Worm (Caenorhabditis elegans) whole organism, late embryonic: ENCODE results near the gene K10H10.7.

Experiments
- C08G9.2 ChIP-seq: sonication (generic microtip); optimal IDR thresholded peaks from 2 replicates; lab custom pipeline; 2016; ENCODE audit warnings: mild to moderate bottlenecking, missing genetic modification characterization, moderate library complexity, missing compliant biosample characterization
- C38D4.7 ChIP-seq: fragments of 200-800 bp; sonication (Bioruptor generic); optimal IDR thresholded peaks from 2 replicates; lab custom pipeline; 2018; ENCODE audit warnings: mild to moderate bottlenecking, missing genetic modification characterization, moderate library complexity, missing compliant biosample characterization
- K02D7.2 ChIP-seq: sonication (generic microtip); optimal IDR thresholded peaks from 2 replicates; lab custom pipeline; 2017; ENCODE audit warnings: mild to moderate bottlenecking, missing genetic modification characterization, missing compliant biosample characterization
- K09A11.1 ChIP-seq: sonication (generic microtip); optimal IDR thresholded peaks from 2 replicates; lab custom pipeline; 2017; ENCODE audit warnings: antibody characterized with exemption, mild to moderate bottlenecking, missing genetic modification characterization, missing compliant biosample characterization; ENCODE audit not compliant: insufficient read depth
- Y22D7AL.16 ChIP-seq: sonication (generic microtip); optimal IDR thresholded peaks from 2 replicates; lab custom pipeline; 2016; ENCODE audit warnings: missing genetic modification characterization, missing compliant biosample characterization
- ceh-14 ChIP-seq: sonication (generic microtip); optimal IDR thresholded peaks from 2 replicates; lab custom pipeline; 2016; ENCODE audit warnings: missing genotype, missing genetic modification characterization, missing compliant biosample characterization
- ceh-19 ChIP-seq: fragments of 200-800 bp; sonication (Bioruptor generic); optimal IDR thresholded peaks from 2 replicates; lab custom pipeline; 2018; ENCODE audit warnings: mild to moderate bottlenecking, missing genetic modification characterization, missing compliant biosample characterization
- ceh-2 ChIP-seq: sonication (generic microtip); optimal IDR thresholded peaks from 2 replicates; lab custom pipeline; 2016; ENCODE audit warnings: missing genotype, missing genetic modification characterization, missing compliant biosample characterization
- ceh-22 ChIP-seq: sonication (generic microtip); optimal IDR thresholded peaks from 2 replicates; lab custom pipeline; 2017; ENCODE audit warnings: missing biosample characterization, missing genetic modification characterization
- ceh-48 ChIP-seq: sonication (generic microtip); optimal IDR thresholded peaks from 2 replicates; lab custom pipeline; 2016; ENCODE audit warnings: missing genetic modification characterization, inconsistent platforms, missing compliant biosample characterization
- ceh-6 ChIP-seq: fragments of 200-800 bp; sonication (Bioruptor generic); optimal IDR thresholded peaks from 2 replicates; lab custom pipeline; 2018; ENCODE audit warnings: mild to moderate bottlenecking, missing genetic modification characterization, missing compliant biosample characterization
- che-1 ChIP-seq: sonication (generic microtip); optimal IDR thresholded peaks from 2 replicates; lab custom pipeline; 2016; ENCODE audit warnings: mild to moderate bottlenecking, missing genetic modification characterization, missing compliant biosample characterization
- elt-2 ChIP-seq: sonication (generic microtip); optimal IDR thresholded peaks from 2 replicates; lab custom pipeline; 2016; ENCODE audit warnings: missing genetic modification reagents, missing genetic modification characterization, missing compliant biosample characterization
- ets-4 ChIP-seq: sonication (generic microtip); optimal IDR thresholded peaks from 2 replicates; lab custom pipeline; 2016; ENCODE audit warnings: missing genetic modification characterization, missing compliant biosample characterization
- fkh-10 ChIP-seq: fragments of 150-350 bp; optimal IDR thresholded peaks from 2 replicates; lab custom pipeline; 2014; ENCODE audit warnings: missing biosample characterization, missing genetic modification reagents, missing genetic modification characterization
- fkh-6 ChIP-seq: sonication (generic microtip); optimal IDR thresholded peaks from 2 replicates; lab custom pipeline; 2016; ENCODE audit warnings: missing genetic modification characterization, missing compliant biosample characterization
- hlh-15 ChIP-seq: sonication (generic microtip); optimal IDR thresholded peaks from 2 replicates; lab custom pipeline; 2016; ENCODE audit warnings: missing genetic modification characterization, missing compliant biosample characterization
- hlh-8 ChIP-seq: sonication (generic microtip); optimal IDR thresholded peaks from 2 replicates; lab custom pipeline; 2016; ENCODE audit warnings: missing genotype, missing genetic modification characterization, missing compliant biosample characterization
- lin-11 ChIP-seq: fragments of 200-800 bp; sonication (Bioruptor generic); optimal IDR thresholded peaks from 2 replicates; lab custom pipeline; 2018; ENCODE audit warnings: mild to moderate bottlenecking, missing genetic modification characterization, missing compliant biosample characterization
- madf-2 ChIP-seq: sonication (generic microtip); optimal IDR thresholded peaks from 2 replicates; lab custom pipeline; 2017; ENCODE audit warnings: missing genetic modification characterization, missing compliant biosample characterization
- mec-3 ChIP-seq: sonication (generic microtip); optimal IDR thresholded peaks from 2 replicates; lab custom pipeline; 2016; ENCODE audit warnings: borderline replicate concordance, missing genetic modification characterization, missing compliant biosample characterization
- nfya-1 ChIP-seq: sonication (generic microtip); optimal IDR thresholded peaks from 2 replicates; lab custom pipeline; 2017; ENCODE audit warnings: missing genetic modification characterization, mild to moderate bottlenecking, missing compliant biosample characterization, antibody characterized with exemption, moderate library complexity
- nhr-11 ChIP-seq: fragments of 150-350 bp; optimal IDR thresholded peaks from 2 replicates; lab custom pipeline; 2014; ENCODE audit warnings: missing biosample characterization, missing genetic modification characterization
- nhr-232 ChIP-seq: sonication (generic microtip); optimal IDR thresholded peaks from 2 replicates; lab custom pipeline; 2016; ENCODE audit warnings: missing genetic modification characterization, missing compliant biosample characterization
- odd-2 ChIP-seq: sonication (generic microtip); optimal IDR thresholded peaks from 2 replicates; lab custom pipeline; 2017; ENCODE audit warnings: antibody characterized with exemption, mild to moderate bottlenecking, missing genetic modification characterization, missing compliant biosample characterization
- pax-1 ChIP-seq: fragments of 150-350 bp; optimal IDR thresholded peaks from 2 replicates; lab custom pipeline; 2014; ENCODE audit warnings: missing biosample characterization, missing genetic modification characterization
- pha-2 ChIP-seq: sonication (generic microtip); optimal IDR thresholded peaks from 2 replicates; lab custom pipeline; 2017; ENCODE audit warnings: mild to moderate bottlenecking, missing genetic modification characterization, missing compliant biosample characterization
- pha-4 ChIP-seq: fragments of 150-350 bp; optimal IDR thresholded peaks from 2 replicates; lab custom pipeline; 2018; ENCODE audit warnings: missing biosample characterization, missing genetic modification reagents, missing genetic modification characterization
- pqm-1 ChIP-seq: sonication (generic microtip); optimal IDR thresholded peaks from 2 replicates; lab custom pipeline; 2016; ENCODE audit warnings: missing genetic modification characterization, missing compliant biosample characterization
- pros-1 ChIP-seq: fragments of 150-350 bp; optimal IDR thresholded peaks from 2 replicates; lab custom pipeline; 2014; ENCODE audit warnings: missing biosample characterization, missing genetic modification reagents, missing genetic modification characterization
- ref-2 ChIP-seq: sonication (generic microtip); optimal IDR thresholded peaks from 2 replicates; lab custom pipeline; 2016; ENCODE audit warnings: missing genetic modification characterization, missing compliant biosample characterization
- sdc-2 ChIP-seq: sonication (generic microtip); optimal IDR thresholded peaks from 2 replicates; lab custom pipeline; 2016; ENCODE audit warnings: missing genotype, missing genetic modification characterization, missing compliant biosample characterization
- sox-2 ChIP-seq: fragments of 200-800 bp; sonication (Bioruptor generic); IDR thresholded peaks from 2 replicates; pipeline ENCODE4 v1.3.6; 2022; ENCODE audit warnings: missing genetic modification reagents, missing genetic modification characterization, missing compliant biosample characterization
- sox-4 ChIP-seq: sonication (generic microtip); optimal IDR thresholded peaks from 2 replicates; lab custom pipeline; 2017; ENCODE audit warnings: mild to moderate bottlenecking, missing genetic modification characterization, inconsistent platforms, missing compliant biosample characterization
- tbx-2 ChIP-seq: sonication (generic microtip); optimal IDR thresholded peaks from 2 replicates; lab custom pipeline; 2016; ENCODE audit warnings: missing genetic modification characterization, missing compliant biosample characterization
- unc-55 ChIP-seq: sonication (generic microtip); optimal IDR thresholded peaks from 2 replicates; lab custom pipeline; 2017; ENCODE audit warnings: missing biosample characterization, missing genetic modification reagents, missing genetic modification characterization
- unc-86 ChIP-seq: sonication (generic microtip); optimal IDR thresholded peaks from 2 replicates; lab custom pipeline; 2016; ENCODE audit warnings: missing genetic modification characterization, missing compliant biosample characterization

The K10H10.7 gene

DNA sequence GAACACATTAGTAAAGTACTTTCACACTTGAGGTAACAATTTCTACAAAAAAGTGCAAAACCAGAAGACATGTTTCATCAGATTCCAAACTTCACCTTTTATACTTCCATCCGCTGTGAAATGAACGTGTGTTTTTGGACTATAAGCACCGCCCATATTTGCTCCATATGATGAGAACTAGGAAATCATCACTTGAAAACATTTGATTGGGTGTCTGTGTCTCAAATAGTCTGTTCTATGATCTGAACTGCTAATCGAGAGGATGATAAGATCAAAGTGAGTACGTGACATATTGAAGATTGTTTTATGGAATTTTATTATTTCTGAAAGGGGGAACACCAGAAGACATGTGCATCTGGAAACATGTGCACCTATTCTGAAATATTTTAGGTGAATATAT, 12.1 kb downstream of the K10H10.7 start:
- no peak for TF ChIP-seq ceh-2 (tag; lab: Kevin White, UChicago)
- TF ChIP-seq pqm-1 (tag; lab: Kevin White, UChicago), result no peak
- no peak for TF ChIP-seq hlh-8
- TF ChIP-seq ceh-6 (GFP tag; lab: Kevin White, UChicago), result no peak
- no peak for TF ChIP-seq tbx-2 (tag; lab: Kevin White, UChicago)
- TF ChIP-seq lin-11 (tag; lab: Kevin White, UChicago), result no peak
- no peak for TF ChIP-seq madf-2
- no peak for TF ChIP-seq ceh-14
- no peak for TF ChIP-seq mec-3 (tag; lab: Kevin White, UChicago)
- TF ChIP-seq nhr-11 (tag; lab: Kevin White, UChicago), result no peak
- no peak for TF ChIP-seq C38D4.7
- TF ChIP-seq unc-86 (tag; lab: Kevin White, UChicago), result no peak
- no peak for TF ChIP-seq odd-2 (tag; lab: Kevin White, UChicago)

DNA sequence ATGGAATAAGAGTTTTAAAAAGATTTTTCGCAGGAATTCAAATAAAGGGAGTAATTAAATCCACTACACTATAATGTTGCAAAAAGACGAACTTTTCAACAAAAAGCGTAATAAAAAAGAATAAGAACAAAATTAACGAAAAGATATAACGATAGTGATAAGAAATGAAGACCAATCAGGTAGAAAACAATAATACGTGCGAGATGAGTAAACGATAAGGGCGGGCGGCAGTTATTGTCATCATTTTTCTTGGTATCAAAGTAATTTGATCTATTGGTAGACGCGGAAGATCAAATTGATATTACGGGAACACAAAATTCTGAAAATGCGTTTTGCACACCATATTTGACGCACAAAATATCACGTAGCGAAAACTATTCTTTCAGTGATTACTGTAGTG, 13.0 kb downstream of the K10H10.7 start:
- TF ChIP-seq elt-2 (tag; lab: Kevin White, UChicago) (peak; percentile 85), ref-2 (tag; lab: Kevin White, UChicago) (no peak)

DNA sequence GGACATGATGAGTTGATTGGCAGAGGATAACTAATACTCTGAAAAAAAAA, 13.2 kb downstream of the K10H10.7 start, which contains the start of gene cysl-2:
TSS of gene cysl-2 (minus strand) at position 38 of the 50 bp plus-strand sequence.
- no peak for TF ChIP-seq Y22D7AL.16 (tag; lab: Kevin White, UChicago)
- no peak for TF ChIP-seq K02D7.2 (tag; lab: Kevin White, UChicago)
- no peak for TF ChIP-seq sox-2
- TF ChIP-seq ceh-6 (GFP tag; lab: Kevin White, UChicago), result no peak
- TF ChIP-seq ets-4 (tag; lab: Kevin White, UChicago), result no peak
- TF ChIP-seq sdc-2 (tag; lab: Kevin White, UChicago), result no peak
- no peak for TF ChIP-seq nhr-232
- no peak for TF ChIP-seq unc-86 (tag; lab: Kevin White, UChicago)
- no peak for TF ChIP-seq ceh-22 (tag; lab: Kevin White, UChicago)
- no peak for TF ChIP-seq pha-4 (tag; lab: Kevin White, UChicago)
- no peak for TF ChIP-seq ceh-19
- no peak for TF ChIP-seq K09A11.1
- no peak for TF ChIP-seq hlh-15 (tag; lab: Kevin White, UChicago)

DNA sequence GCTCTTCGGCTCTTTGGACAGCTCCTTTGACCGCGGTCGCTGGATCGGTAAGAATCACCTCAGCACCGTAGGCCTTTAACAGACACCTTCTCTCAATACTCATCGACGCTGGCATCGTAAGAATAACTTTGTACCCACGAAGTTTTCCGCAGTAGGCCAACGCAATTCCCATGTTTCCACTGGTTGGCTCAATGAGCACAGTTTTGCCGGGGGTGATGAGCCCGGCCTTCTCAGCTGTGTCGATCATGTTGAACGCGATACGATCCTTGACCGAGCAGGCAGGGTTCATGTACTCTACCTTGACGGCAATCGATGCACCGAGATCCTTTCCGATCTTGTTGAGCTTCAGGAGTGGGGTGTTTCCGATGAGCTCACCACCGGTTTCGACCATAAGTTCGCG, 13.4 kb downstream of the K10H10.7 start:
- TF ChIP-seq nhr-11 (tag; lab: Kevin White, UChicago), result no peak
- TF ChIP-seq ceh-2 (tag; lab: Kevin White, UChicago), result no peak
- no peak for TF ChIP-seq unc-55 (GFP tag; lab: Kevin White, UChicago)
- TF ChIP-seq pax-1 (tag; lab: Kevin White, UChicago), result no peak
- TF ChIP-seq C08G9.2 (tag; lab: Kevin White, UChicago), result no peak
- no peak for TF ChIP-seq fkh-6 (tag; lab: Kevin White, UChicago)

DNA sequence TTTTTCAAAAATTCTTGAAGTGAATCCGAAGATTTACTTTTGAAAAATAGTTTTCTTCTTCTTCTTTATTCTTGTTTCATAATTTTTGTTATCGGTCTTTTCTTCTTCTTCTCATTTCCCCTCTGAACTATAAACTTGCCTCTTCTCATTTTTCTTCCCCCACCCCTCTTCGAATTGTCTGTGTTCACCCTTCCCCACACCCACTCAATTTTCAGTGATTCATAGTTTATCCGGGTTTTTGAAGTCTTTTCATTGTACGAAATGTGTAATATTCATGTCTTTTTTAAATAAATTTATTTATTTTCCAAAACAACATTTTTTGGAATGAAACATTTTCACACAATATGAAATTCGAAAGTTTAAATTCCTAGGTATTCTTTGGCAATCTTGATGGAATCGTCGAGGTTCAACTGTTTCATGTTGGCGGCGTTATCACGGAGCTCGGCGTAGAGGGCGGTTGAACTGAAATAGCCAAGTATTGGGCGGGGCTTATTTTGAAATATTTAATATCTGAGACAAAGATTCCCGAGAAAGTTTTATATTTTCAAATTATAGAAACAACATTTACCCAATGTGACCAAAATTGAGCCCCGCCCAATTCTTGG, 14.8 kb downstream of the K10H10.7 start:
- no peak for TF ChIP-seq che-1
- no peak for TF ChIP-seq sox-4 (tag; lab: Kevin White, UChicago)
- TF ChIP-seq pros-1 (tag; lab: Kevin White, UChicago), result no peak
- TF ChIP-seq fkh-10 (GFP tag; lab: Kevin White, UChicago), result no peak
- TF ChIP-seq lin-11 (tag; lab: Kevin White, UChicago), result no peak
- TF ChIP-seq, all 69 proteins: peak for 0

DNA sequence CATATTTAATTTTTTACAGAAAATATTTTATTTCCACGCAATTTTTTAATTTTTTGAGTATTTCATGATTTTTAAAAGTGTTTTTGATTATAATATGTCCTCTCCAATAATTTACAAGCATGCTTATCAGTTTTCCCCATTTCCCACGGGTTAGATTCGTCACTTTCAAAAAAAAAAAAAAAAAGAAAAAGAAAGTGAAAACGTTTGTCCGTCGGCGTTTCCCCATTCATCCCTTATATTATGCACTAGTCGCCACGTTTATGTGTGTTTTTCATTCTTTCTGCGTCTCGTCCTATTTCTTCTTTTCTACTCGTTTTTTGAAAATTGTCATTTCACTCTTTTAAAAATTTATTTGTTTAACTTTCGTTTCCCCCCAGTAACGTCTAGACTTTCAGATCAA, 18.1 kb downstream of the K10H10.7 start, which contains the start of gene vnut-1:
TSS of gene vnut-1 (plus strand) at position 396 of the 400 bp plus-strand sequence.
- TF ChIP-seq pha-2 (tag; lab: Kevin White, UChicago) (no peak), nfya-1 (peak; percentile 4), ceh-48 (tag; lab: Kevin White, UChicago) (no peak)
- TF ChIP-seq, all 69 proteins: peak for 1
